Worm (Caenorhabditis elegans): Measurements from ENCODE around the gene spig-8.

DNA sequence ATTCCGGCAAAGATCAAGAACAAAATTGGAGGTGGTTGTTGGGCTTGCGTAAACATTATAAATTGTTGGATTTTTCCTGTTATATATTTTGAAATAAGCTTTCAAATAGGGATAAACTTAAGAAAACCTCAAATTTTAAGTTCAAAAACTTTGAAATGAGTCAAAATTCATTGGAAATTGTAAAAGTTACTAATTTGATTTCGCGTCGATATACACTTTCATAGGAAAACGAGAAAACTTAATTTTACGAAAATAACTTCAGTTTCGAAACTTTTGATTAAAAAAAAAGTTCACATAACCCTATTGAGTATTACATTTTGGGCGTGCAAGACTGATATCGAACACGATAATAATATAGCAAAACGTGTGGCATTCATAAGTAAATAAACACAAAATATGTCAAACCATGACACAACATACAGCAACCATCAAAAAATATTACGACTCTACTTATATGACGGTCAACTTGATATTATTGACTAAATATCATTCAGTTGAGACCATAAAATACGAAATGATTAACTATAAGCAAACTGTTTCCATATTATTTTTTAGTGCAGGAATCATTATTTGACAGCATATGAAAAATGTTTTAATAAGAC is 41.5 kb downstream of the spig-8 start:
- TF ChIP-seq dpl-1 (GFP tag; optimal IDR thresholded peaks at IDR 0.05), result no peak
- TF ChIP-seq C17E4.6 (GFP tag; IDR thresholded peaks at IDR 0.05), result no peak
- TF ChIP-seq B0019.2 (GFP tag; conservative IDR thresholded peaks at IDR 0.05), result no peak

All from whole organism, young adult.